Fruit fly (Drosophila melanogaster) whole organism, wandering third instar larva: Measurements from ENCODE around the gene Ugt37B1.

Experiments
- CrebA ChIP-seq: fragments of 200-800 bp; sonication (Bioruptor generic); optimal IDR thresholded peaks from 2 replicates; lab custom pipeline; 2016; ENCODE audit warnings: missing biosample characterization, mild to moderate bottlenecking, missing genetic modification characterization, borderline replicate concordance
- jim ChIP-seq: fragments of 175-275, 200-325 bp; sonication (Bioruptor generic); optimal IDR thresholded peaks from 2 replicates; lab custom pipeline; 2016; ENCODE audit warnings: missing biosample characterization, mild to moderate bottlenecking, missing genetic modification characterization
- psq ChIP-seq: fragments of 200-800 bp; sonication (Bioruptor generic); optimal IDR thresholded peaks from 3 replicates; lab custom pipeline; 2017; ENCODE audit warnings: missing biosample characterization, mild to moderate bottlenecking, missing genetic modification characterization, moderate library complexity

DNA sequence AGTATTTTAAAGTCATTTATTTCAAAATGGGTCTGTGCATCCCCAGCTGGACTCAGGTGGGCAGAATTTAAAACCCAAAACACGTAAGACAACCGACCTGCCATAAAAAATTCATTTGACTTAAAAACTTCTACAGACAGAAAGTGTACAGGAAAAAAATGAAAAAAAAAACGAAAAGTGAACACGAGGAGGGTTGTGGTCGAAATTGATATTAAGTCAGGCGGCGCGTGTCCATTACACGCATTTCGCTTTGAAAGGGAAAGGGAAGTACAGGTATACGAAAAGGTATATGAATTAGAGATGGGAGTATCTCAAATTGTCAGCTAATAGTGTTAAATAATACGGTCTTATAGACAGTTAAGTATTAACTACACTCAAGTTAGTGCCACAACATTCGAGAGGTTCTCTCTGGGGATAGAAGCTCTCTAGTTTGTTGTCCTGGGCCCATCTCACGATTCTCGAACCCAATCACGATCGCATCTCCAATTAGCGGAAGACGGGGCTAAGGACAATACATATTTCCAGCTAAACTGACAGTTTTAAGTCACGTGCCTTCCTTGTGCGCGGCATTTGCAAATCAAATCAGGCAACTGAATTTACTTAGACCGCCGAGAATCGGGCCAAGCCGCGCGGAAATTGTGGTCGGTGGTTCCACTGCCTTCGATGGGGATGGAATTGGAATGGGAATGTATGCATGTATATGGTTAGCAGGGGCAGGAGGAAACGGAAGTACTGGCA is 6.0 kb upstream of the Ugt37B1 start:
- no peak for TF ChIP-seq jim (GFP tag; lab: Kevin White, UChicago)
- no peak for TF ChIP-seq psq (GFP tag; lab: Kevin White, UChicago)
- no peak for TF ChIP-seq CrebA
